Worm (Caenorhabditis elegans) whole organism, mixed stage, embryonic: ENCODE measurements around the gene ptp-3.

Source experiments
- ceh-43 ChIP-seq: fragments of 200-800 bp; sonication (Bioruptor generic); optimal IDR thresholded peaks from 2 replicates; lab custom pipeline; 2018; ENCODE audit warnings: mild to moderate bottlenecking, missing genetic modification characterization, moderate library complexity, missing compliant biosample characterization
- ces-1 ChIP-seq: fragments of 150-350 bp; optimal IDR thresholded peaks from 2 replicates; lab custom pipeline; 2014; ENCODE audit warnings: missing biosample characterization, missing genetic modification reagents, missing genetic modification characterization
- elt-3 ChIP-seq: fragments of 150-350 bp; optimal IDR thresholded peaks from 2 replicates; lab custom pipeline; 2014; ENCODE audit warnings: missing biosample characterization, missing genetic modification characterization
- ham-2 ChIP-seq: fragments of 200-800 bp; sonication (Bioruptor generic); optimal IDR thresholded peaks from 2 replicates; lab custom pipeline; 2018; ENCODE audit warnings: mild to moderate bottlenecking, missing genetic modification characterization, missing compliant biosample characterization
- lin-13 ChIP-seq: fragments of 150-350 bp; optimal IDR thresholded peaks from 2 replicates; lab custom pipeline; 2014; ENCODE audit warnings: missing biosample characterization, missing genetic modification characterization
- lsy-2 ChIP-seq: fragments of 150-350 bp; optimal IDR thresholded peaks from 2 replicates; lab custom pipeline; 2014; ENCODE audit warnings: missing biosample characterization, missing genetic modification characterization
- mep-1 ChIP-seq: fragments of 150-350 bp; optimal IDR thresholded peaks from 2 replicates; lab custom pipeline; 2017; ENCODE audit warnings: missing biosample characterization, missing genetic modification reagents, missing genetic modification characterization, inconsistent platforms
- nhr-237 ChIP-seq: fragments of 150-350 bp; optimal IDR thresholded peaks from 2 replicates; lab custom pipeline; 2014; ENCODE audit warnings: missing biosample characterization, missing genetic modification characterization
- nhr-28 ChIP-seq: fragments of 150-350 bp; optimal IDR thresholded peaks from 2 replicates; lab custom pipeline; 2014; ENCODE audit warnings: missing biosample characterization, missing genetic modification characterization
- snpc-4 ChIP-seq: fragments of 150-350 bp; optimal IDR thresholded peaks from 2 replicates; lab custom pipeline; 2014; ENCODE audit warnings: missing biosample characterization, missing genetic modification characterization
- unc-39 ChIP-seq: fragments of 150-350 bp; optimal IDR thresholded peaks from 2 replicates; lab custom pipeline; 2014; ENCODE audit warnings: missing biosample characterization, missing genetic modification characterization
- unc-62 ChIP-seq: fragments of 150-350 bp; optimal IDR thresholded peaks from 2 replicates; lab custom pipeline; 2014; ENCODE audit warnings: missing biosample characterization, missing genetic modification reagents, missing genetic modification characterization
- ztf-11 ChIP-seq: fragments of 150-350 bp; optimal IDR thresholded peaks from 2 replicates; lab custom pipeline; 2014; ENCODE audit warnings: missing biosample characterization, missing genetic modification characterization

DNA sequence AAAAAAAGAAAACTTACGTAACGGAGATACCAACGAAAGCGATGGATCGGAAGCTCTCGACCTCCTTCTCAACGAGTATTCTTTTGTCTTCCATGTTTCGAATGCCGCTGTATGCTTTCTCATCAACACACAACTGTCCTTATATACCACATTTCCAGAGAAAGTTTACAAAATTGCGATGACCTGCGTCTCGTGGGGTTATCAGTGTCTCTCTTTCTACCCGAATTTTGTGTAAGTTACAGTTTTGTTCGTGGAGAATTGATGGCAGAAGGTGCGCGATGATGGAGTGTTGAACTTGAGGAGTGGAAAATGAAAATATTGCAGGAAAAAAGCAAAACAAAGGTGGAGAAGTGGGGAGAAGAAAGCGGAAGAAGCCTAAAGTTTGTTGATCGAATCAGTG lies 38.3 kb downstream of the ptp-3 start, which contains the start of gene col-81:
- TF ChIP-seq lin-13 (tag; lab: Kevin White, UChicago) (no peak), nhr-28 (tag; lab: Kevin White, UChicago) (no peak), lsy-2 (tag; lab: Kevin White, UChicago) (no peak), elt-3 (tag; lab: Kevin White, UChicago) (no peak), snpc-4 (no peak), ces-1 (GFP tag; lab: Kevin White, UChicago) (no peak), ztf-11 (tag; lab: Kevin White, UChicago) (no peak), unc-62 (GFP tag; lab: Kevin White, UChicago) (no peak), ceh-43 (GFP tag; lab: Kevin White, UChicago) (no peak), ham-2 (GFP tag; lab: Kevin White, UChicago) (no peak), nhr-237 (tag; lab: Kevin White, UChicago) (no peak), mep-1 (no peak), unc-39 (tag; lab: Kevin White, UChicago) (no peak)
